Fruit fly (Drosophila melanogaster) Kc167 (cell line): Measurements from ENCODE around the gene CG5910.

ENCODE experiments used
- Myc ChIP-seq: fragments of >200 bp; optimal IDR thresholded peaks from 2 replicates; lab custom pipeline; 2017; ENCODE audit warnings: missing external identifiers
- Sin3A ChIP-seq: fragments of >200 bp; optimal IDR thresholded peaks from 2 replicates; lab custom pipeline; 2018; ENCODE audit warnings: missing external identifiers
- h ChIP-seq: fragments of >200 bp; optimal IDR thresholded peaks from 3 replicates; lab custom pipeline; 2018; ENCODE audit warnings: missing external identifiers
- insv ChIP-seq: fragments of >200 bp; optimal IDR thresholded peaks from 3 replicates; lab custom pipeline; 2018; ENCODE audit warnings: missing external identifiers
- psq ChIP-seq: fragments of >200 bp; optimal IDR thresholded peaks from 2 replicates; lab custom pipeline; 2017; ENCODE audit warnings: missing external identifiers
- ttk ChIP-seq: sonication (Bioruptor generic); optimal IDR thresholded peaks from 2 replicates; lab custom pipeline; 2017; ENCODE audit warnings: missing external identifiers

Gene CG5910

dm6 chr3L:20452813-20453682 lies 10.8 kb downstream of the CG5910 start, which contains the start of gene CG5199:
CG5199 (minus strand) TSS chr3L:20452864.
- TF ChIP-seq Sin3A (lab: Kevin White, UChicago) = no peak
- TF ChIP-seq Myc (lab: Kevin White, UChicago) = no peak
- TF ChIP-seq psq (lab: Kevin White, UChicago) = no peak
- TF ChIP-seq ttk (lab: Kevin White, UChicago) = no peak
- TF ChIP-seq h = no peak
- TF ChIP-seq insv (lab: Kevin White, UChicago) = no peak

- no peak for TF ChIP-seq Sin3A (lab: Kevin White, UChicago)
- no peak for TF ChIP-seq insv (lab: Kevin White, UChicago)
- TF ChIP-seq psq (lab: Kevin White, UChicago) = no peak
- TF ChIP-seq Myc (lab: Kevin White, UChicago) = no peak
- TF ChIP-seq h = no peak
- no peak for TF ChIP-seq ttk (lab: Kevin White, UChicago)
Observed at dm6 chr3L:20460383-20460782, 18.2 kb downstream of the CG5910 start, which contains the start of gene mag. mag (plus strand) TSS chr3L:20460683.

DNA sequence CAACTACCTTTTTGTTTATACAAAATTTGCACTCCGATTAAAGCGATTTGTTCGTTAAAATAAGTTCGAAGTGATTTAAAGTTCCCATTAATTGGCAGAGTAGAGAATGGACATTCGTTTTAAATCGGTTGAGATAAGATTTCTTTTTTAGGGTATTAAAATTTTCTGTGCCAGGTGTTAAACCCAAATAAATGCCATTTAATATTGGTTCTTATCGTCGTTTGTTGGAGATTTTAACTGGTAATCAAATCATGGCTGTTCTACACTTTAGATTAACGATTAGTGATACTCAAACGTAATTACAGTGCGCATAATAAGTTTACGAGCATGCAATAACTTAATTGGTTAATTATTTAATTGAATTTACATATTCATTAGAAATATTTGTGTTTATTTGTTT lies 20.2 kb downstream of the CG5910 start:
- TF ChIP-seq psq (lab: Kevin White, UChicago) (no peak), Myc (lab: Kevin White, UChicago) (no peak), Sin3A (lab: Kevin White, UChicago) (no peak), ttk (lab: Kevin White, UChicago) (no peak), insv (lab: Kevin White, UChicago) (no peak), h (no peak)

DNA sequence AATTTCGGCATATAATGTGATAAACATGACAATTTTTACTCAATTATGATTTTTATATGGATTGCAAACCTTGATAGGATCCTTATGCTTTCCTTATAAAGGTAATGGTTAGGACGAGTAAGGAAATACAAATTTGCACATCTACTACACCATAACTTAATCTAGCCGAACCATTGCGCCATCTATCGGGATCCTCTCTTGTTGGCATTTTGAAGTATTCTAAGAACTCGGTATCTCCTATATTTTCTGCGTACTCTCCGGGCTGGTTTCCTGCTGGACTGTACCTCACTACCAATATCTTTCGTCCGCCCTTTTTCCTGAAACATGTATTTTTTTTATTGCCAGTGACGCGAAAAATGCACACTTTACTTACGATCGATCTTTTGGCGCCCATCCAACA lies 22.5 kb downstream of the CG5910 start, which contains the start of gene atk:
Gene atk (minus strand): TSS at position 186 of the 400 bp plus-strand sequence.
- no peak for TF ChIP-seq ttk (lab: Kevin White, UChicago)
- no peak for TF ChIP-seq psq (lab: Kevin White, UChicago)
- TF ChIP-seq insv (lab: Kevin White, UChicago) = no peak
- no peak for TF ChIP-seq Myc (lab: Kevin White, UChicago)
- no peak for TF ChIP-seq Sin3A (lab: Kevin White, UChicago)
- no peak for TF ChIP-seq h

dm6 chr3L:20465941-20466340 lies 23.7 kb downstream of the CG5910 start, which contains the start of gene CG42764:
CG42764 (minus strand) TSS chr3L:20466041.
- TF ChIP-seq Sin3A (lab: Kevin White, UChicago) (no peak), insv (lab: Kevin White, UChicago) (no peak), ttk (lab: Kevin White, UChicago) (no peak), Myc (lab: Kevin White, UChicago) (no peak), h (no peak), psq (lab: Kevin White, UChicago) (no peak)

dm6 chr3L:20466599-20466998 lies 24.4 kb downstream of the CG5910 start, which contains the start of gene Tdh:
Tdh (plus strand) TSS chr3L:20466944.
- TF ChIP-seq insv (lab: Kevin White, UChicago) (no peak), h (no peak), Sin3A (lab: Kevin White, UChicago) (no peak), ttk (lab: Kevin White, UChicago) (no peak), psq (lab: Kevin White, UChicago) (no peak), Myc (lab: Kevin White, UChicago) (no peak)

DNA sequence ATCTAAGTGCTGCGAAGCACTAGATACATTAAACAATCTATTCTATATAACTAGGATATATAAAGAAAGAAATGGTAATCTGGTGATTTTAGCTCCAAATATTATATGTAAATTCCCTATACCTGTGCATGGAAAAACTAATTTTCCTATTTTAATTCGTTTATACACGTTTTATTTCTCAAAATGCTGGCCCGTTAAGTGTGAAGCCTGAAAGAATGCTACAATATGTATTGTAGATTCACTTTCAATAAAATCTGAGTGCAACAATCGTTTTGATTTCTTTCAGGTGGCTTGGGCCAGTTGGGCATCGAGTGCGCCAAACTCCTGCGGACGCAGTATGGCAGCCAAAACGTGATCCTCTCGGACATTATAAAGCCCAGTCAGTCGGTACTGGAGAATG lies 25.2 kb downstream of the CG5910 start:
- no peak for TF ChIP-seq h

- TF ChIP-seq Myc (lab: Kevin White, UChicago) (no peak), ttk (lab: Kevin White, UChicago) (no peak), psq (lab: Kevin White, UChicago) (no peak), h (no peak), Sin3A (lab: Kevin White, UChicago) (no peak)
Observed at dm6 chr3L:20470991-20471498, 28.8 kb downstream of the CG5910 start.

dm6 chr3L:20471499-20472313 lies 29.5 kb downstream of the CG5910 start:
- no peak for TF ChIP-seq Sin3A (lab: Kevin White, UChicago)
- no peak for TF ChIP-seq ttk (lab: Kevin White, UChicago)
- no peak for TF ChIP-seq psq (lab: Kevin White, UChicago)
- no peak for TF ChIP-seq Myc (lab: Kevin White, UChicago)
- TF ChIP-seq h = no peak
- no peak for TF ChIP-seq insv (lab: Kevin White, UChicago)

- TF ChIP-seq h (no peak), ttk (lab: Kevin White, UChicago) (no peak), insv (lab: Kevin White, UChicago) (no peak), psq (lab: Kevin White, UChicago) (no peak), Myc (lab: Kevin White, UChicago) (no peak), Sin3A (lab: Kevin White, UChicago) (no peak)
Observed at dm6 chr3L:20472607-20473006, 30.4 kb downstream of the CG5910 start.
